Fruit fly (Drosophila melanogaster) whole organism, embryonic: Measurements from ENCODE around the gene CG13461.

ENCODE experiments used
- CG10543 ChIP-seq: fragments of 200-800 bp; sonication (Bioruptor generic); optimal IDR thresholded peaks from 3 replicates; lab custom pipeline; 2017; ENCODE audit warnings: missing biosample characterization, mild to moderate bottlenecking, missing genetic modification characterization, moderate library complexity
- CG30020 ChIP-seq: fragments of 200-800 bp; optimal IDR thresholded peaks from 2 replicates; lab custom pipeline; 2019; ENCODE audit warnings: missing biosample characterization, mild to moderate bottlenecking, missing genetic modification characterization, moderate library complexity
- CG6689 ChIP-seq: fragments of 200-800 bp; sonication (Bioruptor generic); IDR thresholded peaks from 2 replicates; pipeline ENCODE4 v1.3.6; 2022; ENCODE audit warnings: missing biosample characterization, missing genetic modification characterization
- Sox102F ChIP-seq: fragments of 200-800 bp; sonication (Bioruptor generic); optimal IDR thresholded peaks from 2 replicates; lab custom pipeline; 2018; ENCODE audit warnings: missing biosample characterization, mild to moderate bottlenecking, missing genetic modification characterization, moderate library complexity
- Tbp ChIP-seq: fragments of >200 bp; optimal IDR thresholded peaks from 2 replicates; lab custom pipeline; 2018; ENCODE audit warnings: missing biosample characterization, missing genetic modification characterization
- crc ChIP-seq: fragments of 200-800 bp; sonication (Bioruptor generic); optimal IDR thresholded peaks from 2 replicates; lab custom pipeline; 2016; ENCODE audit warnings: missing biosample characterization, missing genetic modification characterization

- TF ChIP-seq crc (GFP tag; lab: Kevin White, UChicago) (no peak), Sox102F (no peak), Tbp (GFP tag; lab: Kevin White, UChicago) (no peak), CG10543 (GFP tag; lab: Kevin White, UChicago) (no peak), CG6689 (GFP tag; lab: Robert Waterston, UW) (no peak), CG30020 (tag; lab: Kevin White, UChicago) (no peak)
Observed at dm6 chr3L:15034714-15035076, 17.6 kb downstream of the CG13461 start.
